Worm (Caenorhabditis elegans) whole organism, L2 larva: ENCODE results near the gene catp-4.

Experiments used
- C34F6.9 ChIP-seq: fragments of 150-350 bp; optimal IDR thresholded peaks from 2 replicates; lab custom pipeline; 2014; ENCODE audit warnings: missing biosample characterization, missing genetic modification characterization
- F13H6.1 ChIP-seq: sonication (generic microtip); optimal IDR thresholded peaks from 2 replicates; lab custom pipeline; 2016; ENCODE audit warnings: missing genetic modification characterization, missing compliant biosample characterization
- R02D3.7 ChIP-seq: fragments of 150-350 bp; optimal IDR thresholded peaks from 2 replicates; lab custom pipeline; 2014; ENCODE audit warnings: missing biosample characterization, missing genetic modification characterization
- Y55F3AM.14 ChIP-seq: fragments of 200-800 bp; sonication (Bioruptor generic); optimal IDR thresholded peaks from 2 replicates; lab custom pipeline; 2018; ENCODE audit warnings: mild to moderate bottlenecking, missing genetic modification characterization, missing compliant biosample characterization
- ZK546.5 ChIP-seq: sonication (generic microtip); optimal IDR thresholded peaks from 2 replicates; lab custom pipeline; 2017; ENCODE audit warnings: missing biosample characterization, missing genetic modification characterization
- alr-1 ChIP-seq: fragments of 150-350 bp; optimal IDR thresholded peaks from 2 replicates; lab custom pipeline; 2014; ENCODE audit warnings: missing biosample characterization, missing genetic modification characterization
- aly-2 ChIP-seq: fragments of 150-350 bp; optimal IDR thresholded peaks from 2 replicates; lab custom pipeline; 2014; ENCODE audit warnings: missing biosample characterization, missing genetic modification characterization
- ama-1 ChIP-seq: fragments of 150-350 bp; optimal IDR thresholded peaks from 2 replicates; lab custom pipeline; 2018; ENCODE audit warnings: inconsistent platforms
- blmp-1 ChIP-seq: sonication (generic microtip); optimal IDR thresholded peaks from 2 replicates; lab custom pipeline; 2017; ENCODE audit warnings: missing genetic modification characterization, mild to moderate bottlenecking, missing compliant biosample characterization, antibody characterized with exemption, moderate library complexity; ENCODE audit not compliant: insufficient read depth
- ceh-16 ChIP-seq: fragments of 150-350 bp; optimal IDR thresholded peaks from 2 replicates; lab custom pipeline; 2014; ENCODE audit warnings: missing biosample characterization, missing genetic modification characterization
- ceh-82 ChIP-seq: fragments of 150-350 bp; optimal IDR thresholded peaks from 2 replicates; lab custom pipeline; 2014; ENCODE audit warnings: missing biosample characterization, missing genetic modification characterization
- crh-2 ChIP-seq: sonication (generic microtip); optimal IDR thresholded peaks from 2 replicates; lab custom pipeline; 2017; ENCODE audit warnings: missing biosample characterization, missing genetic modification characterization
- dmd-4 ChIP-seq: sonication (generic microtip); optimal IDR thresholded peaks from 2 replicates; lab custom pipeline; 2017; ENCODE audit warnings: missing biosample characterization, missing genetic modification characterization
- egl-27 ChIP-seq: sonication (generic microtip); optimal IDR thresholded peaks from 3 replicates; lab custom pipeline; 2017; ENCODE audit warnings: missing biosample characterization, missing genetic modification reagents, missing genetic modification characterization
- elt-1 ChIP-seq: fragments of 150-350 bp; optimal IDR thresholded peaks from 2 replicates; lab custom pipeline; 2014; ENCODE audit warnings: missing biosample characterization, missing genetic modification characterization
- elt-3 ChIP-seq: sonication (generic microtip); optimal IDR thresholded peaks from 2 replicates; lab custom pipeline; 2017; ENCODE audit warnings: missing biosample characterization, missing genetic modification characterization
- fos-1 ChIP-seq: fragments of 150-350 bp; optimal IDR thresholded peaks from 2 replicates; lab custom pipeline; 2014; ENCODE audit warnings: missing biosample characterization, missing genetic modification characterization
- gmeb-1 ChIP-seq: fragments of 150-350 bp; optimal IDR thresholded peaks from 2 replicates; lab custom pipeline; 2014; ENCODE audit warnings: missing biosample characterization, missing genetic modification characterization
- lin-11 ChIP-seq: fragments of 150-350 bp; sonication (generic microtip); optimal IDR thresholded peaks from 2 replicates; lab custom pipeline; 2014; ENCODE audit warnings: missing biosample characterization, missing genetic modification characterization, inconsistent platforms, mixed read lengths
- lin-13 ChIP-seq: fragments of 150-350 bp; optimal IDR thresholded peaks from 2 replicates; lab custom pipeline; 2014; ENCODE audit warnings: missing biosample characterization, missing genetic modification reagents, missing genetic modification characterization
- lin-39 ChIP-seq: fragments of 150-350 bp; optimal IDR thresholded peaks from 2 replicates; lab custom pipeline; 2014; ENCODE audit warnings: missing biosample characterization, missing genetic modification reagents, missing genetic modification characterization
- lsy-2 ChIP-seq, 2 experiments: fragments of 150-350 bp in 1 of 2; sonication (generic microtip) in 1 of 2; optimal IDR thresholded peaks; 2 replicates each; lab custom pipeline; 2014 to 2017; ENCODE audit warnings: missing biosample characterization in 2 of 2, missing genetic modification characterization in 2 of 2
- mab-5 ChIP-seq: fragments of 150-350 bp; optimal IDR thresholded peaks from 2 replicates; lab custom pipeline; 2014; ENCODE audit warnings: missing biosample characterization, missing genetic modification characterization
- mbf-1 ChIP-seq: sonication (generic microtip); optimal IDR thresholded peaks from 2 replicates; lab custom pipeline; 2017; ENCODE audit warnings: missing biosample characterization, missing genetic modification characterization
- mdl-1 ChIP-seq, 2 experiments: fragments of 150-350 bp in 1 of 2; sonication (generic microtip) in 1 of 2; optimal IDR thresholded peaks; 2 replicates each; lab custom pipeline; 2017; ENCODE audit warnings: missing biosample characterization in 2 of 2, missing genetic modification characterization in 2 of 2
- nhr-10 ChIP-seq: sonication (generic microtip); optimal IDR thresholded peaks from 2 replicates; lab custom pipeline; 2017; ENCODE audit warnings: missing biosample characterization, missing genetic modification characterization
- nhr-11 ChIP-seq: fragments of 150-350 bp; optimal IDR thresholded peaks from 2 replicates; lab custom pipeline; 2014; ENCODE audit warnings: missing biosample characterization, missing genetic modification characterization
- nhr-12 ChIP-seq: fragments of 150-350 bp; optimal IDR thresholded peaks from 2 replicates; lab custom pipeline; 2014; ENCODE audit warnings: missing biosample characterization, missing genetic modification characterization
- nhr-129 ChIP-seq: fragments of 150-350 bp; optimal IDR thresholded peaks from 2 replicates; lab custom pipeline; 2014; ENCODE audit warnings: missing biosample characterization, missing genetic modification characterization
- nhr-21 ChIP-seq: fragments of 150-350 bp; optimal IDR thresholded peaks from 2 replicates; lab custom pipeline; 2014; ENCODE audit warnings: missing biosample characterization, missing genetic modification characterization
- nhr-23 ChIP-seq: fragments of 150-350 bp; optimal IDR thresholded peaks from 2 replicates; lab custom pipeline; 2014; ENCODE audit warnings: missing biosample characterization, missing genetic modification reagents, missing genetic modification characterization
- nhr-237 ChIP-seq: fragments of 150-350 bp; optimal IDR thresholded peaks from 2 replicates; lab custom pipeline; 2014; ENCODE audit warnings: missing biosample characterization, missing genetic modification characterization
- nhr-25 ChIP-seq: fragments of 150-350 bp; sonication (generic microtip); optimal IDR thresholded peaks from 3 replicates; lab custom pipeline; 2014; ENCODE audit warnings: missing biosample characterization, missing genetic modification characterization
- nhr-6 ChIP-seq: fragments of 150-350 bp; optimal IDR thresholded peaks from 2 replicates; lab custom pipeline; 2014; ENCODE audit warnings: missing biosample characterization, missing genetic modification characterization
- nhr-77 ChIP-seq: fragments of 150-350 bp; optimal IDR thresholded peaks from 2 replicates; lab custom pipeline; 2014; ENCODE audit warnings: missing biosample characterization, missing genetic modification characterization
- peb-1 ChIP-seq: fragments of 150-350 bp; optimal IDR thresholded peaks from 2 replicates; lab custom pipeline; 2014; ENCODE audit warnings: missing biosample characterization, missing genetic modification characterization
- sem-4 ChIP-seq: fragments of 150-350 bp; optimal IDR thresholded peaks from 2 replicates; lab custom pipeline; 2014; ENCODE audit warnings: missing biosample characterization, missing genetic modification reagents, missing genetic modification characterization
- skn-1 ChIP-seq: sonication (generic microtip); optimal IDR thresholded peaks from 2 replicates; lab custom pipeline; 2017; ENCODE audit warnings: missing biosample characterization, missing genetic modification characterization
- sma-3 ChIP-seq: sonication (generic microtip); optimal IDR thresholded peaks from 2 replicates; lab custom pipeline; 2016; ENCODE audit warnings: missing genetic modification reagents, missing genetic modification characterization, missing compliant biosample characterization
- sma-9 ChIP-seq, 2 experiments: fragments of 150-350 bp in 1 of 2; sonication (generic microtip) in 1 of 2; optimal IDR thresholded peaks; 2 replicates each; lab custom pipeline; 2014 to 2016; ENCODE audit warnings: missing genetic modification characterization in 2 of 2, mild to moderate bottlenecking in 1 of 2, missing biosample characterization in 1 of 2, missing compliant biosample characterization in 1 of 2, missing genetic modification reagents in 1 of 2, moderate library complexity in 1 of 2
- snpc-4 ChIP-seq: fragments of 150-350 bp; optimal IDR thresholded peaks from 2 replicates; lab custom pipeline; 2014; ENCODE audit warnings: missing biosample characterization, missing genetic modification characterization
- unc-39 ChIP-seq: fragments of 150-350 bp; optimal IDR thresholded peaks from 2 replicates; lab custom pipeline; 2014; ENCODE audit warnings: missing biosample characterization, missing genetic modification characterization
- unc-55 ChIP-seq: fragments of 150-350 bp; sonication (generic microtip); optimal IDR thresholded peaks from 3 replicates; lab custom pipeline; 2014; ENCODE audit warnings: missing biosample characterization, missing genetic modification reagents, missing genetic modification characterization
- unc-62 ChIP-seq: fragments of 150-350 bp; optimal IDR thresholded peaks from 2 replicates; lab custom pipeline; 2014; ENCODE audit warnings: missing biosample characterization, missing genetic modification reagents, missing genetic modification characterization
- zag-1 ChIP-seq: fragments of 150-350 bp; optimal IDR thresholded peaks from 2 replicates; lab custom pipeline; 2014; ENCODE audit warnings: missing biosample characterization, missing genetic modification characterization
- ztf-1 ChIP-seq: fragments of 200-800 bp; sonication (Bioruptor generic); conservative IDR thresholded peaks from 2 replicates; pipeline ENCODE4 v1.3.6; 2022; ENCODE audit warnings: missing genetic modification characterization, missing compliant biosample characterization
- ztf-11 ChIP-seq: sonication (generic microtip); optimal IDR thresholded peaks from 2 replicates; lab custom pipeline; 2017; ENCODE audit warnings: missing biosample characterization, missing genetic modification characterization
- ztf-4 ChIP-seq: fragments of 150-350 bp; optimal IDR thresholded peaks from 2 replicates; lab custom pipeline; 2014; ENCODE audit warnings: missing biosample characterization, missing genetic modification characterization

Gene catp-4

ce11 chrII:14645290-14645689 lies 51.9 kb downstream of the catp-4 start:
- TF ChIP-seq mbf-1 (no peak), peb-1 (tag; lab: Kevin White, UChicago) (no peak), elt-3 (tag; lab: Kevin White, UChicago) (no peak), skn-1 (tag; lab: Kevin White, UChicago) (no peak), nhr-237 (tag; lab: Kevin White, UChicago) (no peak), mdl-1 (tag; optimal IDR thresholded peaks at IDR 0.05; lab: Kevin White, UChicago) (peak in 1 of 2 experiments; percentile 45), zag-1 (tag; lab: Kevin White, UChicago) (no peak), ama-1 (lab: Kevin White, UChicago) (no peak), sem-4 (tag; lab: Kevin White, UChicago) (no peak), gmeb-1 (tag; lab: Kevin White, UChicago) (no peak), lsy-2 (tag; optimal IDR thresholded peaks at IDR 0.05; lab: Kevin White, UChicago) (peak in 1 of 2 experiments; percentile 59), nhr-12 (tag; lab: Kevin White, UChicago) (no peak), elt-1 (tag; lab: Kevin White, UChicago) (no peak), R02D3.7 (tag; lab: Kevin White, UChicago) (no peak), ztf-1 (no peak), ceh-82 (tag; lab: Kevin White, UChicago) (no peak), lin-39 (tag; lab: Kevin White, UChicago) (peak; percentile 83), blmp-1 (tag; lab: Kevin White, UChicago) (peak; percentile 33), fos-1 (tag; lab: Kevin White, UChicago) (peak; percentile 26), F13H6.1 (tag; lab: Kevin White, UChicago) (peak; percentile 73), nhr-6 (tag; lab: Kevin White, UChicago) (no peak), Y55F3AM.14 (GFP tag; lab: Kevin White, UChicago) (no peak), unc-62 (peak; percentile 14), nhr-77 (no peak), C34F6.9 (peak; percentile 52), ceh-16 (tag; lab: Kevin White, UChicago) (no peak), lin-11 (tag; lab: Kevin White, UChicago) (no peak), sma-3 (no peak), nhr-21 (tag; lab: Kevin White, UChicago) (no peak), mab-5 (tag; lab: Kevin White, UChicago) (peak; percentile 70), alr-1 (tag; lab: Kevin White, UChicago) (no peak), aly-2 (tag; lab: Kevin White, UChicago) (no peak), nhr-129 (tag; lab: Kevin White, UChicago) (peak; percentile 79), nhr-10 (no peak), unc-55 (peak; percentile 63), sma-9 (GFP tag; optimal IDR thresholded peaks at IDR 0.05; lab: Kevin White, UChicago) (peak; percentile 13), sma-9 (tag; optimal IDR thresholded peaks at IDR 0.05; lab: Kevin White, UChicago) (no peak), dmd-4 (tag; lab: Kevin White, UChicago) (no peak), nhr-23 (tag; lab: Kevin White, UChicago) (no peak), nhr-11 (tag; lab: Kevin White, UChicago) (no peak), ZK546.5 (tag; lab: Kevin White, UChicago) (no peak), snpc-4 (tag; lab: Kevin White, UChicago) (peak; percentile 54), ztf-4 (tag; lab: Kevin White, UChicago) (no peak), crh-2 (tag; lab: Kevin White, UChicago) (peak; percentile 12), nhr-25 (tag; lab: Kevin White, UChicago) (peak; percentile 18), ztf-11 (no peak), lin-13 (GFP tag; lab: Kevin White, UChicago) (no peak), unc-39 (tag; lab: Kevin White, UChicago) (no peak), egl-27 (tag; lab: Kevin White, UChicago) (no peak)
